Worm (Caenorhabditis elegans): ENCODE measurements around the gene tag-343.

tag-343 gene

ce11 chrX:16662723-16663122, 11.8 kb downstream of the tag-343 start, which contains the start of gene F43B10.1:
Gene F43B10.1 (minus strand): TSS chrX:16662823.
- no peak for TF ChIP-seq irx-1 (tag; optimal IDR thresholded peaks at IDR 0.05)
- TF ChIP-seq lin-39 (tag; optimal IDR thresholded peaks at IDR 0.05), result no peak
- no peak for TF ChIP-seq efl-1 (optimal IDR thresholded peaks at IDR 0.05)
- TF ChIP-seq efl-1 (GFP tag; optimal IDR thresholded peaks at IDR 0.05 in 1 of 2), result peak in 1 of 2 experiments; percentile 63
- TF ChIP-seq efl-3 (GFP tag; optimal IDR thresholded peaks at IDR 0.05), result no peak
- no peak for TF ChIP-seq hpl-2 (GFP tag; optimal IDR thresholded peaks at IDR 0.05)
- no peak for TF ChIP-seq nhr-237 (tag; optimal IDR thresholded peaks at IDR 0.05)
- TF ChIP-seq fkh-10 (GFP tag; optimal IDR thresholded peaks at IDR 0.05), result no peak

ce11 chrX:16660268-16660667, 14.3 kb downstream of the tag-343 start:
- TF ChIP-seq fkh-8 (tag; optimal IDR thresholded peaks at IDR 0.05) (peak; percentile 9), nhr-76 (tag; optimal IDR thresholded peaks at IDR 0.05) (no peak), efl-1 (optimal IDR thresholded peaks at IDR 0.05) (no peak), efl-1 (GFP tag; optimal IDR thresholded peaks at IDR 0.05 in 1 of 2) (peak in 1 of 2 experiments; percentile 50)

- TF ChIP-seq blmp-1 (tag; optimal IDR thresholded peaks at IDR 0.05), result peak; percentile 90
- TF ChIP-seq nhr-84 (tag; optimal IDR thresholded peaks at IDR 0.05), result no peak
- TF ChIP-seq efl-1 (optimal IDR thresholded peaks at IDR 0.05), result no peak
- TF ChIP-seq efl-1 (GFP tag; optimal IDR thresholded peaks at IDR 0.05 in 1 of 2), result no peak
- TF ChIP-seq snpc-4 (tag; optimal IDR thresholded peaks at IDR 0.05), result no peak
- TF ChIP-seq C34B4.2 (tag; optimal IDR thresholded peaks at IDR 0.05), result no peak
- TF ChIP-seq nhr-20 (tag; optimal IDR thresholded peaks at IDR 0.05), result no peak
- no peak for TF ChIP-seq sptf-1 (tag; optimal IDR thresholded peaks at IDR 0.05)
- peak; percentile 31 for TF ChIP-seq rnt-1 (tag; optimal IDR thresholded peaks at IDR 0.05)
- TF ChIP-seq lin-13 (GFP tag; optimal IDR thresholded peaks at IDR 0.05), result no peak
- TF ChIP-seq fkh-8 (tag; optimal IDR thresholded peaks at IDR 0.05), result no peak
- TF ChIP-seq hpl-2 (GFP tag; optimal IDR thresholded peaks at IDR 0.05), result no peak
- peak; percentile 47 for TF ChIP-seq lin-14 (GFP tag; optimal IDR thresholded peaks at IDR 0.05)
Observed at ce11 chrX:16658309-16658708, 16.2 kb downstream of the tag-343 start.

- TF ChIP-seq fkh-10 (GFP tag; optimal IDR thresholded peaks at IDR 0.05) (no peak), lsy-2 (tag; optimal IDR thresholded peaks at IDR 0.05) (peak in 1 of 2 experiments; percentile 18), hpl-2 (GFP tag; optimal IDR thresholded peaks at IDR 0.05) (no peak), jun-1 (tag; optimal IDR thresholded peaks at IDR 0.05) (no peak), dsc-1 (tag; optimal IDR thresholded peaks at IDR 0.05) (peak; percentile 27), lin-13 (GFP tag; optimal IDR thresholded peaks at IDR 0.05) (no peak), unc-130 (tag; optimal IDR thresholded peaks at IDR 0.05) (peak; percentile 30), mdl-1 (tag; optimal IDR thresholded peaks at IDR 0.05) (peak in 1 of 2 experiments; percentile 14), nhr-19 (GFP tag; conservative IDR thresholded peaks at IDR 0.05) (0 out of 2 replicates have a peak, but pooled peaks have one; percentile 24), C34B4.2 (tag; optimal IDR thresholded peaks at IDR 0.05) (no peak), rnt-1 (tag; optimal IDR thresholded peaks at IDR 0.05) (peak; percentile 59), nhr-71 (tag; optimal IDR thresholded peaks at IDR 0.05) (peak; percentile 58), lin-39 (tag; optimal IDR thresholded peaks at IDR 0.05) (no peak), snu-23 (GFP tag; optimal IDR thresholded peaks at IDR 0.05) (peak; percentile 34), lin-14 (GFP tag; optimal IDR thresholded peaks at IDR 0.05) (peak; percentile 72)
Observed at ce11 chrX:16655283-16655682, 19.2 kb downstream of the tag-343 start.

ce11 chrX:16650600-16650999, 23.9 kb downstream of the tag-343 start:
- TF ChIP-seq egl-13 (tag; optimal IDR thresholded peaks at IDR 0.05), result no peak
- TF ChIP-seq dsc-1 (tag; optimal IDR thresholded peaks at IDR 0.05), result peak; percentile 89
- no peak for TF ChIP-seq ceh-63 (GFP tag; optimal IDR thresholded peaks at IDR 0.05)
- no peak for TF ChIP-seq sptf-1 (tag; optimal IDR thresholded peaks at IDR 0.05)
- TF ChIP-seq elt-3 (tag; optimal IDR thresholded peaks at IDR 0.05), result no peak
- TF ChIP-seq pax-3 (tag; optimal IDR thresholded peaks at IDR 0.05), result peak; percentile 57
- peak; percentile 31 for TF ChIP-seq fkh-8 (tag; optimal IDR thresholded peaks at IDR 0.05)
- TF ChIP-seq egl-27 (tag; optimal IDR thresholded peaks at IDR 0.05), result no peak

Data from whole organism, L1 larva.